Worm (Caenorhabditis elegans): ENCODE results near the gene K07E3.4.
A peak's percentile ranks its signal among the peaks of the same experiment; 100 is the strongest.

The K07E3.4 gene

ce11 chrX:8069293-8069692, 14.5 kb downstream of the K07E3.4 start, which contains the start of gene C18A11.1 (continued):
- TF ChIP-seq F44E2.7 (GFP tag; IDR thresholded peaks at IDR 0.05) (no peak), daf-16 (GFP tag; optimal IDR thresholded peaks at IDR 0.05) (peak in 1 of 2 experiments; percentile 28), daf-16 (tag; optimal IDR thresholded peaks at IDR 0.05) (peak; percentile 96), Y48G9A.11 (GFP tag; IDR thresholded peaks at IDR 0.05) (no peak), saeg-2 (GFP tag; IDR thresholded peaks at IDR 0.05) (no peak), ceh-28 (tag; optimal IDR thresholded peaks at IDR 0.05) (peak; percentile 11), hlh-30 (tag; optimal IDR thresholded peaks at IDR 0.05; ENCODE audit: insufficient read depth) (peak; percentile 54), arid-1 (GFP tag; conservative IDR thresholded peaks at IDR 0.05) (no peak), mdt-29 (GFP tag; IDR thresholded peaks at IDR 0.05) (no peak), nhr-102 (tag; optimal IDR thresholded peaks at IDR 0.05) (peak; percentile 25), unc-62 (GFP tag; optimal IDR thresholded peaks at IDR 0.05 in 1 of 2) (peak in 1 of 2 experiments; percentile 22), unc-62 (tag; optimal IDR thresholded peaks at IDR 0.05) (no peak), lsy-2 (tag; optimal IDR thresholded peaks at IDR 0.05) (no peak), daf-8 (GFP tag; IDR thresholded peaks at IDR 0.05) (no peak), nhr-6 (tag; optimal IDR thresholded peaks at IDR 0.05) (no peak), pqm-1 (tag; optimal IDR thresholded peaks at IDR 0.05) (peak; percentile 29), egl-27 (tag; optimal IDR thresholded peaks at IDR 0.05) (no peak), php-3 (GFP tag; IDR thresholded peaks at IDR 0.05) (0 out of 2 replicates have a peak, but pooled peaks have one; percentile 7), unc-130 (GFP tag; optimal IDR thresholded peaks at IDR 0.05) (no peak)

- TF ChIP-seq nhr-48 (tag; optimal IDR thresholded peaks at IDR 0.05) (no peak), Y5F2A.4 (GFP tag; optimal IDR thresholded peaks at IDR 0.05) (no peak), dve-1 (tag; optimal IDR thresholded peaks at IDR 0.05; ENCODE audit: insufficient read depth) (no peak), ceh-20 (GFP tag; IDR thresholded peaks at IDR 0.05) (no peak), unc-39 (tag; optimal IDR thresholded peaks at IDR 0.05) (no peak), egl-43 (GFP tag; IDR thresholded peaks at IDR 0.05) (no peak), madf-9 (GFP tag; conservative IDR thresholded peaks at IDR 0.05) (no peak), lin-1 (GFP tag; IDR thresholded peaks at IDR 0.05) (no peak), zfp-3 (GFP tag; conservative IDR thresholded peaks at IDR 0.05) (no peak), ctbp-1 (GFP tag; IDR thresholded peaks at IDR 0.05) (no peak), snpc-4 (tag; optimal IDR thresholded peaks at IDR 0.05) (no peak), fkh-10 (GFP tag; optimal IDR thresholded peaks at IDR 0.05) (no peak), nhr-41 (GFP tag; IDR thresholded peaks at IDR 0.05) (no peak), daf-16 (GFP tag; optimal IDR thresholded peaks at IDR 0.05) (no peak), daf-16 (tag; optimal IDR thresholded peaks at IDR 0.05) (no peak), F44E2.7 (GFP tag; IDR thresholded peaks at IDR 0.05) (no peak), lin-38 (GFP tag; IDR thresholded peaks at IDR 0.05) (no peak)
Observed at ce11 chrX:8067268-8067667, 16.6 kb downstream of the K07E3.4 start, which contains the start of gene C18A11.2. Gene C18A11.2, plus strand, starts transcription at chrX:8067568.

ce11 chrX:8060823-8061222, 23.0 kb downstream of the K07E3.4 start, which contains the start of gene C18A11.3:
Gene C18A11.3, plus strand, starts transcription at chrX:8061123.
- TF ChIP-seq nhr-11 (tag; optimal IDR thresholded peaks at IDR 0.05) (no peak), F37D6.2 (tag; optimal IDR thresholded peaks at IDR 0.05) (no peak), pqm-1 (tag; optimal IDR thresholded peaks at IDR 0.05) (peak; percentile 28), nhr-10 (tag; optimal IDR thresholded peaks at IDR 0.05) (no peak), ctbp-1 (GFP tag; IDR thresholded peaks at IDR 0.05) (no peak), daf-19 (GFP tag; conservative IDR thresholded peaks at IDR 0.05) (no peak), ces-1 (GFP tag; optimal IDR thresholded peaks at IDR 0.05) (no peak), dve-1 (tag; optimal IDR thresholded peaks at IDR 0.05; ENCODE audit: insufficient read depth) (peak; percentile 22), egl-27 (tag; optimal IDR thresholded peaks at IDR 0.05) (no peak), ceh-20 (GFP tag; IDR thresholded peaks at IDR 0.05) (no peak), php-3 (GFP tag; IDR thresholded peaks at IDR 0.05) (peak; percentile 49; the same call in 1 of the 2 replicates)

Data from whole organism, L4 larva.